Worm (Caenorhabditis elegans) whole organism, L3 larva: Measurements from ENCODE around the gene try-11.

ENCODE experiments used
- R02D3.7 ChIP-seq: fragments of 150-350 bp; optimal IDR thresholded peaks from 2 replicates; lab custom pipeline; 2014; ENCODE audit warnings: missing biosample characterization, missing genetic modification characterization
- ZK546.5 ChIP-seq: sonication (generic microtip); optimal IDR thresholded peaks from 2 replicates; lab custom pipeline; 2017; ENCODE audit warnings: missing biosample characterization, missing genetic modification characterization
- aly-2 ChIP-seq: fragments of 150-350 bp; optimal IDR thresholded peaks from 2 replicates; lab custom pipeline; 2014; ENCODE audit warnings: missing biosample characterization, missing genetic modification characterization
- ama-1 ChIP-seq: fragments of 150-350 bp; optimal IDR thresholded peaks from 2 replicates; lab custom pipeline; 2018
- ceh-16 ChIP-seq: sonication (generic microtip); optimal IDR thresholded peaks from 2 replicates; lab custom pipeline; 2017; ENCODE audit warnings: missing biosample characterization, missing genetic modification characterization
- ceh-28 ChIP-seq: fragments of 150-350 bp; optimal IDR thresholded peaks from 2 replicates; lab custom pipeline; 2014; ENCODE audit warnings: missing biosample characterization, missing genetic modification reagents, missing genetic modification characterization
- daf-12 ChIP-seq: fragments of 150-350 bp; optimal IDR thresholded peaks from 2 replicates; lab custom pipeline; 2014; ENCODE audit warnings: missing biosample characterization, missing genetic modification reagents, missing genetic modification characterization
- elt-2 ChIP-seq: sonication (generic microtip); optimal IDR thresholded peaks from 2 replicates; lab custom pipeline; 2016; ENCODE audit warnings: missing genetic modification reagents, mild to moderate bottlenecking, missing genetic modification characterization, missing compliant biosample characterization
- elt-3 ChIP-seq, 3 experiments: fragments of 150-350 bp in 1 of 3; sonication (generic microtip) in 2 of 3; optimal IDR thresholded peaks; 2 replicates in 2 of 3; 4 replicates in 1 of 3; lab custom pipeline; 2014 to 2017; ENCODE audit warnings: missing biosample characterization in 3 of 3, missing genetic modification characterization in 3 of 3
- eor-1 ChIP-seq, 2 experiments: fragments of 150-350 bp; optimal IDR thresholded peaks; 2 replicates each; lab custom pipeline; 2014 to 2018; ENCODE audit warnings: missing biosample characterization in 2 of 2, missing genetic modification characterization in 2 of 2
- fkh-2 ChIP-seq: fragments of 150-350 bp; optimal IDR thresholded peaks from 2 replicates; lab custom pipeline; 2014; ENCODE audit warnings: missing biosample characterization, missing genetic modification reagents, missing genetic modification characterization
- fos-1 ChIP-seq: fragments of 150-350 bp; optimal IDR thresholded peaks from 2 replicates; lab custom pipeline; 2014; ENCODE audit warnings: missing biosample characterization, missing genetic modification characterization
- hmg-11 ChIP-seq: sonication (generic microtip); optimal IDR thresholded peaks from 2 replicates; lab custom pipeline; 2016; ENCODE audit warnings: missing genetic modification characterization, missing compliant biosample characterization
- lin-15B ChIP-seq: fragments of 150-350 bp; optimal IDR thresholded peaks from 2 replicates; lab custom pipeline; 2014; ENCODE audit warnings: missing biosample characterization, missing genetic modification characterization
- lsy-12 ChIP-seq: sonication (generic microtip); optimal IDR thresholded peaks from 2 replicates; lab custom pipeline; 2016; ENCODE audit warnings: mild to moderate bottlenecking, missing genetic modification characterization, missing compliant biosample characterization
- mdl-1 ChIP-seq: fragments of 150-350 bp; optimal IDR thresholded peaks from 2 replicates; lab custom pipeline; 2014; ENCODE audit warnings: missing biosample characterization, missing genetic modification characterization
- nfya-1 ChIP-seq: sonication (generic microtip); optimal IDR thresholded peaks from 2 replicates; lab custom pipeline; 2017; ENCODE audit warnings: missing genetic modification characterization, mild to moderate bottlenecking, missing compliant biosample characterization, antibody characterized with exemption, moderate library complexity; ENCODE audit not compliant: insufficient read depth
- nhr-11 ChIP-seq: fragments of 150-350 bp; optimal IDR thresholded peaks from 2 replicates; lab custom pipeline; 2014; ENCODE audit warnings: missing biosample characterization, missing genetic modification characterization
- nhr-12 ChIP-seq: fragments of 150-350 bp; optimal IDR thresholded peaks from 2 replicates; lab custom pipeline; 2014; ENCODE audit warnings: missing biosample characterization, missing genetic modification characterization
- nhr-25 ChIP-seq: sonication (generic microtip); optimal IDR thresholded peaks from 2 replicates; lab custom pipeline; 2017; ENCODE audit warnings: missing biosample characterization, missing genetic modification characterization
- nhr-28 ChIP-seq: fragments of 150-350 bp; optimal IDR thresholded peaks from 2 replicates; lab custom pipeline; 2014; ENCODE audit warnings: missing biosample characterization, missing genetic modification characterization
- nhr-43 ChIP-seq: sonication (generic microtip); optimal IDR thresholded peaks from 2 replicates; lab custom pipeline; 2016; ENCODE audit warnings: mild to moderate bottlenecking, missing genetic modification characterization, missing compliant biosample characterization; ENCODE audit not compliant: poor library complexity, severe bottlenecking
- nhr-67 ChIP-seq: fragments of 150-350 bp; optimal IDR thresholded peaks from 2 replicates; lab custom pipeline; 2014; ENCODE audit warnings: missing biosample characterization, missing genetic modification characterization
- nhr-77 ChIP-seq: fragments of 150-350 bp; optimal IDR thresholded peaks from 2 replicates; lab custom pipeline; 2014; ENCODE audit warnings: missing biosample characterization, missing genetic modification characterization
- pha-4 ChIP-seq: fragments of 150-350 bp; optimal IDR thresholded peaks from 2 replicates; lab custom pipeline; 2014; ENCODE audit warnings: missing biosample characterization, missing genetic modification reagents, missing genetic modification characterization
- sea-2 ChIP-seq: fragments of 150-350 bp; sonication (generic microtip); optimal IDR thresholded peaks from 4 replicates; lab custom pipeline; 2014; ENCODE audit warnings: missing biosample characterization, missing genetic modification reagents, missing genetic modification characterization
- skn-1 ChIP-seq: fragments of 150-350 bp; optimal IDR thresholded peaks from 2 replicates; lab custom pipeline; 2014; ENCODE audit warnings: missing biosample characterization, missing genetic modification characterization
- snpc-4 ChIP-seq: fragments of 150-350 bp; optimal IDR thresholded peaks from 2 replicates; lab custom pipeline; 2014; ENCODE audit warnings: missing biosample characterization, missing genetic modification characterization
- tbx-2 ChIP-seq: sonication (generic microtip); optimal IDR thresholded peaks from 2 replicates; lab custom pipeline; 2016; ENCODE audit warnings: mild to moderate bottlenecking, missing genetic modification characterization, missing compliant biosample characterization
- unc-39 ChIP-seq: sonication (generic microtip); optimal IDR thresholded peaks from 4 replicates; lab custom pipeline; 2017; ENCODE audit warnings: missing biosample characterization, missing genetic modification characterization
- unc-62 ChIP-seq: fragments of 150-350 bp; sonication (generic microtip); optimal IDR thresholded peaks from 4 replicates; lab custom pipeline; 2014; ENCODE audit warnings: missing biosample characterization, missing genetic modification reagents, missing genetic modification characterization
- zag-1 ChIP-seq: fragments of 150-350 bp; optimal IDR thresholded peaks from 2 replicates; lab custom pipeline; 2014; ENCODE audit warnings: missing biosample characterization, missing genetic modification characterization
- ztf-11 ChIP-seq: fragments of 150-350 bp; optimal IDR thresholded peaks from 2 replicates; lab custom pipeline; 2014; ENCODE audit warnings: missing biosample characterization, missing genetic modification characterization
- ztf-4 ChIP-seq: fragments of 150-350 bp; optimal IDR thresholded peaks from 2 replicates; lab custom pipeline; 2014; ENCODE audit warnings: missing biosample characterization, missing genetic modification characterization

try-11 gene

DNA sequence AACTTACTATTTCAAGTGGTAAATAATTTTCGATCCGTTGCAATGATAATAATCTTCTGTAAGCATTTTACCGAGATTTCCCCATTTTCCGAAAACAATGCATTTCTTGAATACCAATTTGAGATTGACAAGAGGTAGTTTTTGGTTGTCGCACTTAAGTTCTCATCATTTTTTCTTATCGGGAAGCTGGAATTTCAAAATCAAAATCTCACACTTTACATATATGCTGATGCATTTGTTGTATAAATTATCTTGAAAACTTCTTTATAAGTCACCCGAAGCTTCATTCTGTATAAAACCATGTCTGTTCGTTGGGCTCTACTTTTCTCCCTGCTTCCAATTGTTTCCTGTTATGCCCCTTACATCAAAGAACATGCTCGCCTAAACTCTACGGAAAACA, at the start of gene try-11:
Gene try-11 (plus strand): TSS at position 301 of the 400 bp plus-strand sequence.
- TF ChIP-seq daf-12 (tag; lab: Kevin White, UChicago) (no peak), fkh-2 (no peak), R02D3.7 (tag; lab: Kevin White, UChicago) (no peak), skn-1 (tag; lab: Kevin White, UChicago) (no peak), unc-39 (tag; lab: Kevin White, UChicago) (no peak), lin-15B (tag; lab: Kevin White, UChicago) (no peak), ZK546.5 (tag; lab: Kevin White, UChicago) (no peak), zag-1 (no peak), ama-1 (lab: Kevin White, UChicago) (no peak), nhr-28 (no peak), hmg-11 (tag; lab: Kevin White, UChicago) (no peak), unc-62 (GFP tag; lab: Kevin White, UChicago) (no peak), aly-2 (tag; lab: Kevin White, UChicago) (no peak), nhr-43 (tag; lab: Kevin White, UChicago) (no peak), tbx-2 (tag; lab: Kevin White, UChicago) (no peak)
- TF ChIP-seq, all 47 proteins: peak for 0

DNA sequence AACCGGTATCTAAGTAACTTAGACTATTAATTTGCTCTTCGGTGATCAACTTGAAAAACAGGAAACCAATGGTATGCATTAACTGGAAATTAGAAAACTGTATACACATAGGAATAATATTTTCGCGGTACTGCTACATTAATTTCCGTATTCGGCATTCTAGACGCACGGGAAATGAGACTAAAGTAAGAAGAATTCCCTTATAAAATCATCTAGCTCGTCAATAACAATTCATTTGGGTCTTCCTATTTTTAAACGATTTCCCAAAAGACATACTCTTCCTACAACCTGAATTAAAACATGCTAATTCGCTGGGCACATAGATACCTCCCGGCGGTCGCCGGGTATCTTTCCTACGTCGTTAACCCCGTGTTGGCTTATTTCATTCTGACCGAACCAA, 49.2 kb upstream of the try-11 start, which contains the start of gene srj-13:
Gene srj-13 (plus strand): TSS at position 301 of the 400 bp plus-strand sequence.
- TF ChIP-seq hmg-11 (tag; lab: Kevin White, UChicago) (no peak), mdl-1 (tag; lab: Kevin White, UChicago) (no peak), lsy-12 (tag; lab: Kevin White, UChicago) (no peak), elt-3 (tag; optimal IDR thresholded peaks at IDR 0.05; lab: Kevin White, UChicago) (no peak), ztf-4 (no peak), sea-2 (GFP tag; lab: Kevin White, UChicago) (no peak), snpc-4 (tag; lab: Kevin White, UChicago) (no peak), nhr-25 (tag; lab: Kevin White, UChicago) (no peak)

DNA sequence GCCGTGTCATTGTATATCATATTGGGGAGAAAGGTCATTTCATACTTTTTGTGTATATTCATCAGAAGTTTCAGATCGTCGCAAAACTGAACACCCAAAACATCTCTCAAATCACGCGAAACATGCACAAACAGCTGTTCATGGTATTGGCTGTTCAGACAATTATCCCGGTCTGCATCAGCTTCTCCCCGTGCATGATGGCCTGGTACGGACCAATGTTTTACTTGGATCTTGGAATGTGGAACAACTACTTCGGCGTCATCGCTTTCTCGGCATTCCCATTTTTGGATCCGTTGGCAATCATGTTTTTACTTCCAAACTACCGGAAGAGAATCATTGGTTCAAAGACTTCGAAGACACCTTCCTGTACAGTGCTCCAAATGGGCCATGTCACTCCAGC, 48.0 kb upstream of the try-11 start:
- TF ChIP-seq tbx-2 (tag; lab: Kevin White, UChicago), result no peak
- TF ChIP-seq eor-1 (tag; optimal IDR thresholded peaks at IDR 0.05; lab: Kevin White, UChicago), result no peak
- no peak for TF ChIP-seq nhr-12
- no peak for TF ChIP-seq zag-1
- no peak for TF ChIP-seq ztf-11 (tag; lab: Kevin White, UChicago)
- TF ChIP-seq pha-4 (tag; lab: Kevin White, UChicago), result no peak
- no peak for TF ChIP-seq elt-2 (tag; lab: Kevin White, UChicago)
- no peak for TF ChIP-seq nhr-25 (tag; lab: Kevin White, UChicago)
- no peak for TF ChIP-seq unc-39 (tag; lab: Kevin White, UChicago)

DNA sequence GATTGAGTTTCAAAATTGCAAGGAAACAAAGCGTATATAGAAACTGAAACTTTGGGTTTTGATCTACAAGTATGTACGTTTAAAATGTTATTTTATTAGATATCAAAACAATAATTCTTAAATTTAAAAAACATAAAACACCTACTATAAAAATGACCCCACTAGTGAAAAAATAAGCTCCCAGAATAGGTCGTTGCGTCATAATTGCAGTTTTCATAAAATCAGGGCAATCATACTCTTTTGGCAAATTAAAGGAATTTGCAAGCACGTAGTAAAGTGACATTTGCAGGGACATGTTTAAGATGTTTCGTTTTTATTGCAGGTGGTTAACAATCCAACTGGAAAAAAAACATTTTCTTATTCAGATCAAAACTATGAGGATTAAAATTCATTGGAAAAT, 43.0 kb upstream of the try-11 start, which contains the start of gene srt-6:
Gene srt-6 (minus strand): TSS at position 295 of the 400 bp plus-strand sequence.
- TF ChIP-seq fkh-2 (no peak), nhr-25 (tag; lab: Kevin White, UChicago) (no peak), unc-39 (tag; lab: Kevin White, UChicago) (no peak), ceh-16 (tag; lab: Kevin White, UChicago) (no peak), aly-2 (tag; lab: Kevin White, UChicago) (no peak), nhr-11 (tag; lab: Kevin White, UChicago) (no peak), nhr-28 (no peak), R02D3.7 (tag; lab: Kevin White, UChicago) (no peak), tbx-2 (tag; lab: Kevin White, UChicago) (no peak), elt-2 (tag; lab: Kevin White, UChicago) (no peak), daf-12 (tag; lab: Kevin White, UChicago) (no peak), unc-62 (GFP tag; lab: Kevin White, UChicago) (no peak), ZK546.5 (tag; lab: Kevin White, UChicago) (no peak), zag-1 (no peak), nhr-12 (no peak), elt-3 (tag; optimal IDR thresholded peaks at IDR 0.05; lab: Kevin White, UChicago) (no peak), ceh-28 (tag; lab: Kevin White, UChicago) (no peak), nhr-67 (tag; lab: Kevin White, UChicago) (no peak)

DNA sequence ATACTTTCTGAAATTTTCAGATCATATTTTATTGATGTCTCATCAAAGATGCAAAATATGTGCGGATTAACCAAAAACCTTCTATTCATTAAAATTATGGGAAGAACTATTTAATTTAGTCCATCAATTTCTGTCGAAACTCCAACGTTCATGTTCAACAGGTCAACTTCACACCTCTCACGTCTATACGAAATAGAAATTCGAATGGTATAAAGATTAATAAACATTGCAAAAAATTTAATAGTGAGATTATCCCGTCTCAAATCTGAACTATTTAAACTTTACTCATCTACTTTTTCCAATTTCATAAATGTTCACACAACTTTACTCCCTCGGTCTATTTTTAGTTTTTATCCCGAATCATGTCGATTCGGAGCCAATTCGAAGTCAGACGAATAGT, 41.9 kb upstream of the try-11 start, which contains the start of gene R13D7.2:
Gene R13D7.2 (plus strand): TSS at position 301 of the 400 bp plus-strand sequence.
- TF ChIP-seq snpc-4 (tag; lab: Kevin White, UChicago) (no peak), ama-1 (lab: Kevin White, UChicago) (no peak), hmg-11 (tag; lab: Kevin White, UChicago) (no peak), nhr-25 (tag; lab: Kevin White, UChicago) (no peak), sea-2 (GFP tag; lab: Kevin White, UChicago) (no peak), mdl-1 (tag; lab: Kevin White, UChicago) (no peak), nhr-28 (no peak), nhr-77 (tag; lab: Kevin White, UChicago) (no peak), aly-2 (tag; lab: Kevin White, UChicago) (no peak), nhr-43 (tag; lab: Kevin White, UChicago) (no peak), ZK546.5 (tag; lab: Kevin White, UChicago) (no peak), fos-1 (tag; lab: Kevin White, UChicago) (no peak), nfya-1 (tag; lab: Kevin White, UChicago) (no peak), eor-1 (tag; optimal IDR thresholded peaks at IDR 0.05; lab: Kevin White, UChicago) (no peak)
